Worm (Caenorhabditis elegans): Measurements from ENCODE around the gene pcs-1.

pcs-1 gene

ce11 chrII:11596157-11596740, 18.7 kb upstream of the pcs-1 start:
- TF ChIP-seq tbx-11 (GFP tag; IDR thresholded peaks at IDR 0.05) (no peak), B0310.2 (tag; optimal IDR thresholded peaks at IDR 0.05) (no peak)

DNA sequence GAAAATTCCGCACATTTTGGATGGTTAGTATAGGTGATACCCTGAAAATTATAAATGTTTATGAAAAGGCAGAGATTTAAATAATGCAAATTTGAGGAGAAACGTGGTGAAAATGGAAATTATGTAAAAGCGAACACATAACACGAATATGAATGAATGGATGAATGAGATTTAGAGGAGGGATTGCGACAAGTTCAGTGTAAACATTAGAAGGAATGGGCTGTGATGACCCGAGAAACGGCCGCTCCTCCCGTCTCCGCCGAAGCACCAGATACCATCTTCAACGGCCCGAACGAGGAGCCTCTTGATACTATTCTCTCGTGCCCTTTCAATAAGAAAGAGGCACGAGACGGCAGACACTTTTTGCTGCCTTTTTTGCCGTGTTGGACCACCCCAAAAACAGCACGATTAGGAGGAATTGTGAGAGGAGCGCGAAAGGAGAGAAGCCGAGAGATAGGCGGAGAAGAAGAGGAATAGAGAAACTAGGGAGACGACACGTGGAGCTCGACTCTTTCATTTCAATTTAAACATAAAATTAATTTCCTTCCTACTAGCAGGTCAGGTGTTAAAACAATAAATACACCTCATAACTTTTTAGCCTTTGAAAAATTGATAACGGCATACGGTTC, 17.9 kb upstream of the pcs-1 start, which contains the start of gene gfat-1:
Gene gfat-1 (minus strand): TSS at position 51 of the 629 bp plus-strand sequence.
- peak; percentile 6 for TF ChIP-seq hmg-4 (GFP tag; optimal IDR thresholded peaks at IDR 0.05)
- TF ChIP-seq sea-1 (GFP tag; conservative IDR thresholded peaks at IDR 0.05) = no peak
- no peak for TF ChIP-seq tbx-11 (GFP tag; IDR thresholded peaks at IDR 0.05)

ce11 chrII:11592023-11592422, 14.5 kb upstream of the pcs-1 start, which contains the start of gene F07A11.1:
F07A11.1 (minus strand) TSS chrII:11592123.
- TF ChIP-seq ceh-36 (tag; optimal IDR thresholded peaks at IDR 0.05) = no peak
- TF ChIP-seq flt-1 (GFP tag; IDR thresholded peaks at IDR 0.05) = no peak
- no peak for TF ChIP-seq hnd-1 (tag; optimal IDR thresholded peaks at IDR 0.05)
- TF ChIP-seq hmbx-1 (tag; optimal IDR thresholded peaks at IDR 0.05) = no peak
- TF ChIP-seq ceh-13 (GFP tag; optimal IDR thresholded peaks at IDR 0.05) = no peak
- no peak for TF ChIP-seq tra-4 (tag; optimal IDR thresholded peaks at IDR 0.05)
- TF ChIP-seq scrt-1 (GFP tag; IDR thresholded peaks at IDR 0.05) = no peak
- TF ChIP-seq ets-7 (tag; optimal IDR thresholded peaks at IDR 0.05) = no peak
- no peak for TF ChIP-seq pes-1 (GFP tag; IDR thresholded peaks at IDR 0.05)
- TF ChIP-seq ama-1 (optimal IDR thresholded peaks at IDR 0.05) = no peak

DNA sequence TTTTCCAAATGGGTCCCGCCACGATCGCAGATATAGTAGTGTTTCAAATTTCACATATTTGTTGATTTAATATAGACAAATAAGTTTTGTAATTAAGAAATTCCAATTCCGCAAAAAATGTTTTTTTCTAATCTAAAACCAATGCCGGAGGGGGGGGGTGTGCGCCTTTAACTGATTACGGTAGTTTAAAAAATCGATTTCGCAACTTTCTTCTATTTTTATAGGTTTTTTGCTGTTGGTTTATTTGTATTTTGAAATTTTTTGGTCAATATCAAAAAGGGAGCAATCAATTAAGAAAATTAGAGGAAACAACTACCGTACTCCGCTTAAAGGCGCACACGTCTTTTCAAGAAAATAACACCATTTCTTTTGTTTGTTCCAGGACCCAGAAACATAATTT, 14.0 kb upstream of the pcs-1 start:
- TF ChIP-seq ama-1 (optimal IDR thresholded peaks at IDR 0.05) (no peak), scrt-1 (GFP tag; IDR thresholded peaks at IDR 0.05) (no peak), sea-1 (GFP tag; conservative IDR thresholded peaks at IDR 0.05) (no peak), ceh-36 (tag; optimal IDR thresholded peaks at IDR 0.05) (no peak), flt-1 (GFP tag; IDR thresholded peaks at IDR 0.05) (no peak), pes-1 (GFP tag; IDR thresholded peaks at IDR 0.05) (no peak), aly-1 (tag; optimal IDR thresholded peaks at IDR 0.05) (no peak), F13C5.2 (tag; optimal IDR thresholded peaks at IDR 0.05) (no peak)

- TF ChIP-seq ceh-13 (GFP tag; optimal IDR thresholded peaks at IDR 0.05) (no peak), flt-1 (GFP tag; IDR thresholded peaks at IDR 0.05) (no peak), ets-7 (tag; optimal IDR thresholded peaks at IDR 0.05) (no peak), F13C5.2 (tag; optimal IDR thresholded peaks at IDR 0.05) (no peak), ceh-36 (tag; optimal IDR thresholded peaks at IDR 0.05) (no peak), hmbx-1 (tag; optimal IDR thresholded peaks at IDR 0.05) (no peak), tbx-37 (GFP tag; conservative IDR thresholded peaks at IDR 0.05) (no peak), ama-1 (optimal IDR thresholded peaks at IDR 0.05) (no peak), B0310.2 (tag; optimal IDR thresholded peaks at IDR 0.05) (no peak), tbx-11 (GFP tag; IDR thresholded peaks at IDR 0.05) (no peak), hmg-4 (GFP tag; optimal IDR thresholded peaks at IDR 0.05) (no peak), pes-1 (GFP tag; IDR thresholded peaks at IDR 0.05) (no peak), hnd-1 (tag; optimal IDR thresholded peaks at IDR 0.05) (no peak), aly-1 (tag; optimal IDR thresholded peaks at IDR 0.05) (no peak), sea-1 (GFP tag; conservative IDR thresholded peaks at IDR 0.05) (no peak), tra-4 (tag; optimal IDR thresholded peaks at IDR 0.05) (no peak), scrt-1 (GFP tag; IDR thresholded peaks at IDR 0.05) (no peak)
Measured at ce11 chrII:11588304-11588703, 10.8 kb upstream of the pcs-1 start.

- no peak for TF ChIP-seq ama-1 (optimal IDR thresholded peaks at IDR 0.05)
- TF ChIP-seq ets-7 (tag; optimal IDR thresholded peaks at IDR 0.05) = no peak
- TF ChIP-seq flt-1 (GFP tag; IDR thresholded peaks at IDR 0.05) = no peak
- no peak for TF ChIP-seq aly-1 (tag; optimal IDR thresholded peaks at IDR 0.05)
Measured at ce11 chrII:11582698-11583097, 5.2 kb upstream of the pcs-1 start, which contains the start of gene ints-7. ints-7 (plus strand) TSS chrII:11582849.

- TF ChIP-seq ceh-13 (GFP tag; optimal IDR thresholded peaks at IDR 0.05) (no peak), hnd-1 (tag; optimal IDR thresholded peaks at IDR 0.05) (no peak), scrt-1 (GFP tag; IDR thresholded peaks at IDR 0.05) (no peak), B0310.2 (tag; optimal IDR thresholded peaks at IDR 0.05) (no peak), hmg-4 (GFP tag; optimal IDR thresholded peaks at IDR 0.05) (no peak), F13C5.2 (tag; optimal IDR thresholded peaks at IDR 0.05) (no peak), sea-1 (GFP tag; conservative IDR thresholded peaks at IDR 0.05) (no peak), pes-1 (GFP tag; IDR thresholded peaks at IDR 0.05) (no peak), tbx-11 (GFP tag; IDR thresholded peaks at IDR 0.05) (no peak), ets-7 (tag; optimal IDR thresholded peaks at IDR 0.05) (no peak), tbx-37 (GFP tag; conservative IDR thresholded peaks at IDR 0.05) (no peak), flt-1 (GFP tag; IDR thresholded peaks at IDR 0.05) (no peak), tra-4 (tag; optimal IDR thresholded peaks at IDR 0.05) (no peak), ama-1 (optimal IDR thresholded peaks at IDR 0.05) (no peak), hmbx-1 (tag; optimal IDR thresholded peaks at IDR 0.05) (no peak), aly-1 (tag; optimal IDR thresholded peaks at IDR 0.05) (no peak), ceh-36 (tag; optimal IDR thresholded peaks at IDR 0.05) (no peak)
Measured at ce11 chrII:11578327-11578726, 787 bp upstream of the pcs-1 start, which contains the start of gene smc-6. smc-6 (plus strand) TSS chrII:11578716.

- TF ChIP-seq hnd-1 (tag; optimal IDR thresholded peaks at IDR 0.05) = no peak
- no peak for TF ChIP-seq ceh-36 (tag; optimal IDR thresholded peaks at IDR 0.05)
- no peak for TF ChIP-seq hmg-4 (GFP tag; optimal IDR thresholded peaks at IDR 0.05)
- TF ChIP-seq pes-1 (GFP tag; IDR thresholded peaks at IDR 0.05) = no peak
- no peak for TF ChIP-seq flt-1 (GFP tag; IDR thresholded peaks at IDR 0.05)
- no peak for TF ChIP-seq tra-4 (tag; optimal IDR thresholded peaks at IDR 0.05)
- TF ChIP-seq F13C5.2 (tag; optimal IDR thresholded peaks at IDR 0.05) = no peak
- no peak for TF ChIP-seq ceh-13 (GFP tag; optimal IDR thresholded peaks at IDR 0.05)
- TF ChIP-seq aly-1 (tag; optimal IDR thresholded peaks at IDR 0.05) = no peak
- no peak for TF ChIP-seq tbx-11 (GFP tag; IDR thresholded peaks at IDR 0.05)
- TF ChIP-seq sea-1 (GFP tag; conservative IDR thresholded peaks at IDR 0.05) = no peak
- TF ChIP-seq hmbx-1 (tag; optimal IDR thresholded peaks at IDR 0.05) = no peak
- no peak for TF ChIP-seq tbx-37 (GFP tag; conservative IDR thresholded peaks at IDR 0.05)
- no peak for TF ChIP-seq ets-7 (tag; optimal IDR thresholded peaks at IDR 0.05)
- no peak for TF ChIP-seq scrt-1 (GFP tag; IDR thresholded peaks at IDR 0.05)
- no peak for TF ChIP-seq ama-1 (optimal IDR thresholded peaks at IDR 0.05)
- no peak for TF ChIP-seq B0310.2 (tag; optimal IDR thresholded peaks at IDR 0.05)
Measured at ce11 chrII:11577861-11578260, 321 bp upstream of the pcs-1 start.
